Fruit fly (Drosophila melanogaster) whole organism, prepupa: ENCODE data around the gene CG12502.

Experiments
- CG6276 ChIP-seq: fragments of 200-800 bp; sonication (Bioruptor generic); optimal IDR thresholded peaks from 2 replicates; lab custom pipeline; 2017; ENCODE audit warnings: missing biosample characterization, mild to moderate bottlenecking, missing genetic modification characterization
- CG8632 ChIP-seq: fragments of 200-800 bp; sonication (Bioruptor generic); optimal IDR thresholded peaks from 3 replicates; lab custom pipeline; 2016; ENCODE audit warnings: missing biosample characterization, missing genetic modification characterization
- OdsH ChIP-seq: fragments of 200-800 bp; sonication (Bioruptor generic); optimal IDR thresholded peaks from 3 replicates; lab custom pipeline; 2016; ENCODE audit warnings: missing biosample characterization, missing genetic modification characterization
- Sox14 ChIP-seq: fragments of 200-800 bp; sonication (Bioruptor generic); optimal IDR thresholded peaks from 3 replicates; lab custom pipeline; 2016; ENCODE audit warnings: missing biosample characterization, missing genetic modification characterization
- acj6 ChIP-seq: fragments of 200-800 bp; sonication (Bioruptor generic); optimal IDR thresholded peaks from 3 replicates; lab custom pipeline; 2016; ENCODE audit warnings: missing biosample characterization, missing genetic modification characterization
- dac ChIP-seq: fragments of 200-800 bp; sonication (Bioruptor generic); optimal IDR thresholded peaks from 2 replicates; lab custom pipeline; 2017; ENCODE audit warnings: missing biosample characterization, mild to moderate bottlenecking, missing genetic modification characterization
- fkh ChIP-seq: fragments of 200-800 bp; sonication (Bioruptor generic); optimal IDR thresholded peaks from 3 replicates; lab custom pipeline; 2017; ENCODE audit warnings: missing biosample characterization, mild to moderate bottlenecking, missing genetic modification characterization, moderate library complexity
- salr ChIP-seq, 2 experiments: fragments of 200-800 bp; sonication (Bioruptor generic); optimal IDR thresholded peaks; 3 replicates each; lab custom pipeline; 2016 to 2018; ENCODE audit warnings: missing biosample characterization in 2 of 2, missing genetic modification characterization in 2 of 2, mild to moderate bottlenecking in 1 of 2

dm6 chr3L:823597-823996, 41.6 kb upstream of the CG12502 start:
- TF ChIP-seq Sox14 (GFP tag; lab: Kevin White, UChicago) (no peak), salr (GFP tag; optimal IDR thresholded peaks at IDR 0.05; lab: Kevin White, UChicago) (no peak), dac (GFP tag; lab: Kevin White, UChicago) (no peak), acj6 (GFP tag; lab: Kevin White, UChicago) (no peak), fkh (GFP tag; lab: Kevin White, UChicago) (no peak), OdsH (no peak), CG6276 (no peak), CG8632 (GFP tag; lab: Kevin White, UChicago) (no peak)
